Fruit fly (Drosophila melanogaster) whole organism, embryonic: ENCODE data around the gene CG10581.

Experiments
- ATbp ChIP-seq: fragments of 200-800 bp; sonication (Bioruptor generic); optimal IDR thresholded peaks from 2 replicates; lab custom pipeline; 2017; ENCODE audit warnings: missing biosample characterization, mild to moderate bottlenecking, missing genetic modification characterization, missing genetic modification reagents
- Abd-B ChIP-seq: fragments of 200-800 bp; sonication (Bioruptor generic); optimal IDR thresholded peaks from 2 replicates; lab custom pipeline; 2018; ENCODE audit warnings: missing biosample characterization, mild to moderate bottlenecking, missing genetic modification characterization, moderate library complexity
- Ada2b ChIP-seq: fragments of 200-800 bp; sonication (Bioruptor generic); IDR thresholded peaks from 2 replicates; pipeline ENCODE4 v1.3.6; 2022; ENCODE audit warnings: missing biosample characterization, missing genetic modification characterization
- BtbVII ChIP-seq: fragments of 200-800 bp; sonication (Bioruptor generic); optimal IDR thresholded peaks from 3 replicates; lab custom pipeline; 2017; ENCODE audit warnings: missing biosample characterization, mild to moderate bottlenecking, missing genetic modification characterization
- CG10959 ChIP-seq: fragments of 200-800 bp; sonication (Bioruptor generic); IDR thresholded peaks from 2 replicates; pipeline ENCODE4 v1.3.6; 2022; ENCODE audit warnings: missing biosample characterization, missing genetic modification characterization
- CG11398 ChIP-seq: fragments of 200-800 bp; sonication (Bioruptor generic); optimal IDR thresholded peaks from 2 replicates; lab custom pipeline; 2016; ENCODE audit warnings: missing biosample characterization, missing genetic modification characterization
- CG11504 ChIP-seq: fragments of 200-800 bp; sonication (Bioruptor generic); optimal IDR thresholded peaks from 3 replicates; lab custom pipeline; 2019; ENCODE audit warnings: missing biosample characterization, mild to moderate bottlenecking, missing genetic modification characterization, moderate library complexity
- CG1233 ChIP-seq: fragments of 200-800 bp; sonication (Bioruptor generic); optimal IDR thresholded peaks from 4 replicates; lab custom pipeline; 2018; ENCODE audit warnings: missing biosample characterization, mild to moderate bottlenecking, missing genetic modification characterization
- CG13123 ChIP-seq: fragments of 200-800 bp; sonication (Bioruptor generic); optimal IDR thresholded peaks from 2 replicates; lab custom pipeline; 2016; ENCODE audit warnings: missing biosample characterization, missing genetic modification characterization
- CG14441 ChIP-seq: fragments of 200-800 bp; sonication (Bioruptor generic); IDR thresholded peaks from 2 replicates; pipeline ENCODE4 v1.3.6; 2022; ENCODE audit warnings: missing biosample characterization, missing genetic modification characterization
- CG14965 ChIP-seq: fragments of 200-800 bp; sonication (Bioruptor generic); optimal IDR thresholded peaks from 2 replicates; lab custom pipeline; 2016; ENCODE audit warnings: missing biosample characterization, missing genetic modification characterization, borderline replicate concordance
- CG1647 ChIP-seq: fragments of 200-800 bp; sonication (Bioruptor generic); optimal IDR thresholded peaks from 3 replicates; lab custom pipeline; 2016; ENCODE audit warnings: missing biosample characterization, missing genetic modification characterization
- CG16813 ChIP-seq: fragments of 200-800 bp; sonication (Bioruptor generic); IDR thresholded peaks from 3 replicates; pipeline ENCODE4 v1.3.6; 2022; ENCODE audit warnings: missing biosample characterization, missing genetic modification characterization; ENCODE audit not compliant: partially characterized antibody
- CG17328 ChIP-seq: fragments of 200-800 bp; sonication (Bioruptor generic); IDR thresholded peaks from 2 replicates; pipeline ENCODE4 v1.3.6; 2022; ENCODE audit warnings: missing biosample characterization, missing genetic modification characterization
- CG18599 ChIP-seq: fragments of 200-800 bp; sonication (Bioruptor generic); optimal IDR thresholded peaks from 3 replicates; lab custom pipeline; 2017; ENCODE audit warnings: missing biosample characterization, missing genetic modification characterization, mild to moderate bottlenecking, moderate library complexity, missing genetic modification reagents
- CG31441 ChIP-seq: fragments of 200-800 bp; sonication (Bioruptor generic); IDR thresholded peaks from 2 replicates; pipeline ENCODE4 v1.3.6; 2022; ENCODE audit warnings: missing biosample characterization, missing genetic modification characterization
- CG32532 ChIP-seq: fragments of 200-800 bp; sonication (Bioruptor generic); IDR thresholded peaks from 2 replicates; pipeline ENCODE4 v1.3.6; 2022; ENCODE audit warnings: missing biosample characterization, missing genetic modification characterization
- CG32767 ChIP-seq: fragments of 200-800 bp; sonication (Bioruptor generic); IDR thresholded peaks from 2 replicates; pipeline ENCODE4 v1.3.6; 2022; ENCODE audit warnings: missing biosample characterization, missing genetic modification characterization
- CG32772 ChIP-seq: fragments of 200-800 bp; sonication (Bioruptor generic); IDR thresholded peaks from 2 replicates; pipeline ENCODE4 v1.3.6; 2022; ENCODE audit warnings: missing biosample characterization, missing genetic modification characterization
- CG7271 ChIP-seq: fragments of 200-800 bp; sonication (Bioruptor generic); optimal IDR thresholded peaks from 2 replicates; lab custom pipeline; 2018; ENCODE audit warnings: missing biosample characterization, mild to moderate bottlenecking, missing genetic modification characterization, moderate library complexity
- CG7786 ChIP-seq: fragments of 200-800 bp; sonication (Bioruptor generic); optimal IDR thresholded peaks from 2 replicates; lab custom pipeline; 2016; ENCODE audit warnings: missing biosample characterization, missing genetic modification characterization
- CG8089 ChIP-seq: fragments of 200-800 bp; sonication (Bioruptor generic); optimal IDR thresholded peaks from 3 replicates; lab custom pipeline; 2016; ENCODE audit warnings: missing biosample characterization, missing genetic modification characterization
- CG8765 ChIP-seq: fragments of 200-800 bp; sonication (Bioruptor generic); IDR thresholded peaks from 2 replicates; pipeline ENCODE4 v1.3.6; 2022; ENCODE audit warnings: missing biosample characterization, missing genetic modification characterization
- CTCF ChIP-seq: fragments of 200-800 bp; sonication (Bioruptor generic); optimal IDR thresholded peaks from 2 replicates; lab custom pipeline; 2017; ENCODE audit warnings: missing biosample characterization, mild to moderate bottlenecking, missing genetic modification characterization, moderate library complexity
- Dip2 ChIP-seq: fragments of 200-800 bp; sonication (Bioruptor generic); IDR thresholded peaks from 2 replicates; pipeline ENCODE4 v1.3.6; 2022; ENCODE audit warnings: missing biosample characterization, missing genetic modification characterization
- Fer3 ChIP-seq: fragments of 200-800 bp; sonication (Bioruptor generic); optimal IDR thresholded peaks from 2 replicates; lab custom pipeline; 2018; ENCODE audit warnings: missing biosample characterization, mild to moderate bottlenecking, missing genetic modification characterization, moderate library complexity
- GATAe ChIP-seq: fragments of 200-800 bp; sonication (Bioruptor generic); conservative IDR thresholded peaks from 2 replicates; pipeline ENCODE4 v1.3.6; 2022; ENCODE audit warnings: missing biosample characterization, missing genetic modification characterization
- H2.0 ChIP-seq: fragments of 200-800 bp; sonication (Bioruptor generic); IDR thresholded peaks from 2 replicates; pipeline ENCODE4 v1.3.6; 2022; ENCODE audit warnings: missing biosample characterization, missing genetic modification characterization
- HLH3B ChIP-seq: fragments of 200-800 bp; sonication (Bioruptor generic); IDR thresholded peaks from 2 replicates; pipeline ENCODE4 v1.3.6; 2022; ENCODE audit warnings: missing biosample characterization, missing genetic modification characterization
- MTF-1 ChIP-seq: fragments of 200-800 bp; sonication (Bioruptor generic); optimal IDR thresholded peaks from 2 replicates; lab custom pipeline; 2018; ENCODE audit warnings: missing biosample characterization, mild to moderate bottlenecking, missing genetic modification characterization, borderline replicate concordance
- Mad ChIP-seq: fragments of 200-800 bp; sonication (Bioruptor generic); optimal IDR thresholded peaks from 2 replicates; lab custom pipeline; 2016; ENCODE audit warnings: missing biosample characterization, missing genetic modification characterization
- NFAT ChIP-seq: fragments of 200-800 bp; sonication (Bioruptor generic); IDR thresholded peaks from 2 replicates; pipeline ENCODE4 v1.3.6; 2022; ENCODE audit warnings: missing biosample characterization, missing genetic modification characterization
- Nf-YA ChIP-seq: fragments of 200-800 bp; sonication (Bioruptor generic); IDR thresholded peaks from 2 replicates; pipeline ENCODE4 v1.3.6; 2022; ENCODE audit warnings: missing biosample characterization, missing genetic modification characterization
- Optix ChIP-seq: fragments of 200-800 bp; sonication (Bioruptor generic); IDR thresholded peaks from 3 replicates; pipeline ENCODE4 v1.3.6; 2022; ENCODE audit warnings: missing biosample characterization, missing genetic modification characterization
- Six4 ChIP-seq: fragments of 200-800 bp; sonication (Bioruptor generic); optimal IDR thresholded peaks from 2 replicates; lab custom pipeline; 2016; ENCODE audit warnings: missing biosample characterization, missing genetic modification characterization
- Xrp1 ChIP-seq: fragments of 200-800 bp; sonication (Bioruptor generic); IDR thresholded peaks from 2 replicates; pipeline ENCODE4 v1.3.6; 2022; ENCODE audit warnings: missing biosample characterization, missing genetic modification characterization
- al ChIP-seq: fragments of 200-800 bp; sonication (Bioruptor generic); IDR thresholded peaks from 2 replicates; pipeline ENCODE4 v1.3.6; 2022; ENCODE audit warnings: missing biosample characterization, missing genetic modification characterization
- dpn ChIP-seq, 2 experiments: fragments of 200-800 bp; sonication (Bioruptor generic); optimal IDR thresholded peaks; 3 replicates each; lab custom pipeline; 2016; ENCODE audit warnings: missing biosample characterization in 2 of 2, missing genetic modification characterization in 2 of 2
- eyg ChIP-seq: fragments of 200-800 bp; sonication (Bioruptor generic); optimal IDR thresholded peaks from 3 replicates; lab custom pipeline; 2016; ENCODE audit warnings: missing biosample characterization, missing genetic modification characterization
- gfzf ChIP-seq: fragments of 200-800 bp; sonication (Bioruptor generic); optimal IDR thresholded peaks from 2 replicates; lab custom pipeline; 2016; ENCODE audit warnings: missing biosample characterization, mild to moderate bottlenecking, missing genetic modification characterization, moderate library complexity
- insv ChIP-seq, 2 experiments: fragments of 200-800 bp; sonication (Bioruptor generic); optimal IDR thresholded peaks; 3 replicates each; lab custom pipeline; 2016 to 2018; ENCODE audit warnings: missing biosample characterization in 2 of 2, missing genetic modification characterization in 2 of 2
- lmd ChIP-seq: fragments of 200-800 bp; sonication (Bioruptor generic); IDR thresholded peaks from 2 replicates; pipeline ENCODE4 v1.3.6; 2022; ENCODE audit warnings: missing biosample characterization, missing genetic modification characterization
- luna ChIP-seq: fragments of 200-800 bp; sonication (Bioruptor generic); optimal IDR thresholded peaks from 2 replicates; lab custom pipeline; 2016; ENCODE audit warnings: missing biosample characterization, missing genetic modification characterization
- odd ChIP-seq: fragments of 200-800 bp; sonication (Bioruptor generic); optimal IDR thresholded peaks from 2 replicates; lab custom pipeline; 2017; ENCODE audit warnings: missing biosample characterization, mild to moderate bottlenecking, missing genetic modification characterization
- onecut ChIP-seq: fragments of 200-800 bp; sonication (Bioruptor generic); IDR thresholded peaks from 2 replicates; pipeline ENCODE4 v1.3.6; 2022; ENCODE audit warnings: missing biosample characterization, missing genetic modification characterization
- p53 ChIP-seq: fragments of 200-800 bp; sonication (Bioruptor generic); optimal IDR thresholded peaks from 2 replicates; lab custom pipeline; 2016; ENCODE audit warnings: missing biosample characterization, missing genetic modification characterization
- row ChIP-seq: fragments of 200-800 bp; sonication (Bioruptor generic); IDR thresholded peaks from 3 replicates; pipeline ENCODE4 v1.3.6; 2022; ENCODE audit warnings: missing biosample characterization, missing genetic modification characterization
- sc ChIP-seq, 3 experiments: fragments of >200 bp in 2 of 3; fragments of 200-800 bp in 1 of 3; sonication (Bioruptor generic) in 1 of 3; optimal IDR thresholded peaks; 2 replicates in 2 of 3; 3 replicates in 1 of 3; lab custom pipeline; 2017; ENCODE audit warnings: mild to moderate bottlenecking in 1 of 3, missing biosample characterization in 1 of 3, missing genetic modification characterization in 1 of 3, missing genetic modification reagents in 1 of 3
- slou ChIP-seq: fragments of 200-800 bp; sonication (Bioruptor generic); optimal IDR thresholded peaks from 3 replicates; lab custom pipeline; 2016; ENCODE audit warnings: missing biosample characterization, missing genetic modification characterization
- tx ChIP-seq: fragments of 200-800 bp; sonication (Bioruptor generic); optimal IDR thresholded peaks from 2 replicates; lab custom pipeline; 2016; ENCODE audit warnings: missing biosample characterization, missing genetic modification characterization
- z ChIP-seq: fragments of 200-800 bp; sonication (Bioruptor generic); IDR thresholded peaks from 3 replicates; pipeline ENCODE4 v1.3.6; 2022; ENCODE audit warnings: missing biosample characterization, missing genetic modification characterization

CG10581 gene

dm6 chr3L:21007364-21008254 is 26.4 kb downstream of the CG10581 start (continued):
- TF ChIP-seq CG11504 (tag; lab: Kevin White, UChicago), result peak; percentile 73
- no peak for TF ChIP-seq CG17328 (GFP tag; lab: Robert Waterston, UW)
- peak; percentile 34 for TF ChIP-seq CG13123
- no peak for TF ChIP-seq CTCF (GFP tag; lab: Kevin White, UChicago)
- TF ChIP-seq Xrp1 (GFP tag; lab: Robert Waterston, UW), result peak; percentile 65
- peak; percentile 67 for TF ChIP-seq ATbp (GFP tag; lab: Kevin White, UChicago)
- peak in 1 of 2 experiments; percentile 36 for TF ChIP-seq dpn (GFP tag; optimal IDR thresholded peaks at IDR 0.05; lab: Kevin White, UChicago)
- no peak for TF ChIP-seq Six4 (GFP tag; lab: Kevin White, UChicago)
- no peak for TF ChIP-seq luna (GFP tag; lab: Kevin White, UChicago)
- no peak for TF ChIP-seq eyg
- no peak for TF ChIP-seq CG11398 (GFP tag; lab: Kevin White, UChicago)
- TF ChIP-seq insv (GFP tag; optimal IDR thresholded peaks at IDR 0.05; lab: Kevin White, UChicago), result peak in 1 of 2 experiments; percentile 39
- no peak for TF ChIP-seq CG7786 (GFP tag; lab: Kevin White, UChicago)
- TF ChIP-seq H2.0, result no peak
- TF ChIP-seq CG31441, result no peak
- no peak for TF ChIP-seq odd
- TF ChIP-seq CG16813, result no peak
- TF ChIP-seq lmd (GFP tag; lab: Robert Waterston, UW), result no peak
- TF ChIP-seq CG8089 (GFP tag; lab: Kevin White, UChicago), result peak; percentile 15
- TF ChIP-seq CG32532, result no peak
- TF ChIP-seq slou (GFP tag; lab: Kevin White, UChicago), result no peak
- TF ChIP-seq Nf-YA (GFP tag; lab: Robert Waterston, UW), result no peak
- TF ChIP-seq al, result no peak
- no peak for TF ChIP-seq Mad
- TF ChIP-seq p53 (GFP tag; lab: Kevin White, UChicago), result no peak
- no peak for TF ChIP-seq CG14965 (GFP tag; lab: Kevin White, UChicago)
- TF ChIP-seq CG14441 (GFP tag; lab: Robert Waterston, UW), result no peak
- no peak for TF ChIP-seq CG8765
- TF ChIP-seq onecut (GFP tag; lab: Robert Waterston, UW), result peak; percentile 56
- no peak for TF ChIP-seq CG1647
- peak; percentile 79 for TF ChIP-seq z (GFP tag; lab: Robert Waterston, UW)
- no peak for TF ChIP-seq NFAT
- TF ChIP-seq Optix (GFP tag; lab: Robert Waterston, UW), result no peak
- TF ChIP-seq MTF-1, result peak; percentile 62
- TF ChIP-seq HLH3B (GFP tag; lab: Robert Waterston, UW), result no peak
- no peak for TF ChIP-seq BtbVII
- no peak for TF ChIP-seq gfzf (GFP tag; lab: Kevin White, UChicago)
- no peak for TF ChIP-seq CG1233 (GFP tag; lab: Kevin White, UChicago)
- TF ChIP-seq CG32767, result no peak
- TF ChIP-seq sc (optimal IDR thresholded peaks at IDR 0.05; lab: Kevin White, UChicago), result no peak
- peak; percentile 39 for TF ChIP-seq sc (GFP tag; optimal IDR thresholded peaks at IDR 0.05; lab: Kevin White, UChicago)
- no peak for TF ChIP-seq tx (GFP tag; lab: Kevin White, UChicago)
- no peak for TF ChIP-seq GATAe (GFP tag; lab: Robert Waterston, UW)
- no peak for TF ChIP-seq Dip2 (GFP tag; lab: Robert Waterston, UW)
- TF ChIP-seq CG7271 (tag; lab: Kevin White, UChicago), result no peak
- no peak for TF ChIP-seq CG32772
- TF ChIP-seq CG10959 (GFP tag; lab: Robert Waterston, UW), result no peak
- TF ChIP-seq row, result no peak
- TF ChIP-seq Fer3, result no peak
- TF ChIP-seq CG18599 (GFP tag; lab: Kevin White, UChicago), result no peak
- TF ChIP-seq Ada2b, result no peak
- no peak for TF ChIP-seq Abd-B
